Worm (Caenorhabditis elegans) whole organism, L4 larva: ENCODE results near the gene hlh-6.

Experiments used
- F10B5.3 ChIP-seq: sonication (generic microtip); optimal IDR thresholded peaks from 2 replicates; lab custom pipeline; 2016; ENCODE audit warnings: mild to moderate bottlenecking, missing genetic modification characterization, missing compliant biosample characterization
- F37D6.2 ChIP-seq: sonication (generic microtip); optimal IDR thresholded peaks from 2 replicates; lab custom pipeline; 2016; ENCODE audit warnings: mild to moderate bottlenecking, missing genetic modification characterization, missing compliant biosample characterization
- F44E2.7 ChIP-seq: fragments of 200-800 bp; sonication (Bioruptor generic); IDR thresholded peaks from 2 replicates; pipeline ENCODE4 v2.1.2; 2022; ENCODE audit warnings: missing genetic modification characterization, missing compliant biosample characterization
- R02D3.7 ChIP-seq: fragments of 150-350 bp; sonication (generic microtip); optimal IDR thresholded peaks from 3 replicates; lab custom pipeline; 2014; ENCODE audit warnings: missing biosample characterization, missing genetic modification characterization
- T26A8.4 ChIP-seq: fragments of 200-800 bp; sonication (Bioruptor generic); IDR thresholded peaks from 2 replicates; pipeline ENCODE4 v1.3.6; 2022; ENCODE audit warnings: missing genetic modification characterization, missing compliant biosample characterization
- Y75B8A.6 ChIP-seq: fragments of 200-800 bp; sonication (Bioruptor generic); IDR thresholded peaks from 2 replicates; pipeline ENCODE4 v1.3.6; 2022; ENCODE audit warnings: missing genetic modification reagents, missing genetic modification characterization, missing compliant biosample characterization
- ZK337.2 ChIP-seq: fragments of 200-800 bp; sonication (Bioruptor generic); IDR thresholded peaks from 2 replicates; pipeline ENCODE4 v1.3.6; 2022; ENCODE audit warnings: missing genetic modification reagents, missing genetic modification characterization, missing compliant biosample characterization
- aly-2 ChIP-seq: sonication (generic microtip); optimal IDR thresholded peaks from 2 replicates; lab custom pipeline; 2018; ENCODE audit warnings: missing biosample characterization, missing genetic modification characterization
- ceh-32 ChIP-seq: sonication (generic microtip); optimal IDR thresholded peaks from 2 replicates; lab custom pipeline; 2016; ENCODE audit warnings: mild to moderate bottlenecking, missing genetic modification characterization, missing compliant biosample characterization; ENCODE audit not compliant: poor library complexity
- ceh-62 ChIP-seq: sonication (generic microtip); optimal IDR thresholded peaks from 2 replicates; lab custom pipeline; 2017; ENCODE audit warnings: missing biosample characterization, missing genetic modification characterization
- daf-16 ChIP-seq, 3 experiments: sonication (generic microtip); optimal IDR thresholded peaks; 2 replicates each; lab custom pipeline; 2016 to 2017; ENCODE audit warnings: missing genetic modification characterization in 3 of 3, missing genetic modification reagents in 3 of 3, mild to moderate bottlenecking in 2 of 3, missing compliant biosample characterization in 2 of 3, missing biosample characterization in 1 of 3, moderate library complexity in 1 of 3
- daf-19 ChIP-seq: fragments of 200-800 bp; sonication (Bioruptor generic); conservative IDR thresholded peaks from 2 replicates; pipeline ENCODE4 v1.3.6; 2022; ENCODE audit warnings: missing genetic modification characterization, missing compliant biosample characterization
- daf-8 ChIP-seq: fragments of 200-800 bp; sonication (Bioruptor generic); IDR thresholded peaks from 2 replicates; pipeline ENCODE4 v1.3.6; 2022; ENCODE audit warnings: missing genetic modification characterization, missing compliant biosample characterization
- duxl-1 ChIP-seq: sonication (generic microtip); optimal IDR thresholded peaks from 2 replicates; lab custom pipeline; 2016; ENCODE audit warnings: mild to moderate bottlenecking, missing genetic modification characterization, moderate library complexity, missing compliant biosample characterization; ENCODE audit not compliant: poor library complexity
- dve-1 ChIP-seq: sonication (generic microtip); optimal IDR thresholded peaks from 2 replicates; lab custom pipeline; 2017; ENCODE audit warnings: antibody characterized with exemption, mild to moderate bottlenecking, missing genetic modification characterization, missing compliant biosample characterization; ENCODE audit not compliant: insufficient read depth
- egl-43 ChIP-seq: fragments of 200-800 bp; sonication (Bioruptor generic); IDR thresholded peaks from 2 replicates; pipeline ENCODE4 v1.3.6; 2022; ENCODE audit warnings: missing genetic modification reagents, missing genetic modification characterization, missing compliant biosample characterization
- hif-1 ChIP-seq, 2 experiments: sonication (generic microtip); optimal IDR thresholded peaks; 2 replicates each; lab custom pipeline; 2016 to 2017; ENCODE audit warnings: missing compliant biosample characterization in 2 of 2, missing genetic modification characterization in 2 of 2, missing genetic modification reagents in 2 of 2, missing genotype in 2 of 2, mild to moderate bottlenecking in 1 of 2
- hlh-11 ChIP-seq: fragments of 200-800 bp; sonication (Bioruptor generic); optimal IDR thresholded peaks from 2 replicates; lab custom pipeline; 2018; ENCODE audit warnings: mild to moderate bottlenecking, missing genetic modification characterization, missing compliant biosample characterization
- lin-13 ChIP-seq: fragments of 150-350 bp; optimal IDR thresholded peaks from 2 replicates; lab custom pipeline; 2014; ENCODE audit warnings: missing biosample characterization, missing genetic modification reagents, missing genetic modification characterization
- lin-38 ChIP-seq: fragments of 200-800 bp; sonication (Bioruptor generic); IDR thresholded peaks from 2 replicates; pipeline ENCODE4 v1.3.6; 2022; ENCODE audit warnings: missing genetic modification reagents, missing genetic modification characterization, missing compliant biosample characterization
- lir-3 ChIP-seq: sonication (generic microtip); optimal IDR thresholded peaks from 2 replicates; lab custom pipeline; 2016; ENCODE audit warnings: mild to moderate bottlenecking, missing genetic modification characterization, missing compliant biosample characterization
- lsy-2 ChIP-seq, 2 experiments: fragments of 150-350 bp in 1 of 2; sonication (generic microtip) in 1 of 2; optimal IDR thresholded peaks; 2 replicates each; lab custom pipeline; 2014 to 2017; ENCODE audit warnings: missing biosample characterization in 2 of 2, missing genetic modification characterization in 2 of 2
- mdl-1 ChIP-seq, 2 experiments: fragments of 150-350 bp in 1 of 2; sonication (generic microtip) in 1 of 2; optimal IDR thresholded peaks; 2 replicates each; lab custom pipeline; 2014 to 2017; ENCODE audit warnings: missing biosample characterization in 2 of 2, missing genetic modification characterization in 2 of 2
- mxl-2 ChIP-seq: fragments of 200-800 bp; sonication (Bioruptor generic); conservative IDR thresholded peaks from 2 replicates; pipeline ENCODE4 v1.3.6; 2022; ENCODE audit warnings: missing genetic modification reagents, missing genetic modification characterization, missing compliant biosample characterization
- nhr-102 ChIP-seq: sonication (generic microtip); optimal IDR thresholded peaks from 2 replicates; lab custom pipeline; 2016; ENCODE audit warnings: mild to moderate bottlenecking, missing genetic modification characterization, moderate library complexity, missing compliant biosample characterization
- nhr-11 ChIP-seq: fragments of 150-350 bp; optimal IDR thresholded peaks from 2 replicates; lab custom pipeline; 2014; ENCODE audit warnings: missing biosample characterization, missing genetic modification characterization
- nhr-28 ChIP-seq: fragments of 150-350 bp; optimal IDR thresholded peaks from 2 replicates; lab custom pipeline; 2014; ENCODE audit warnings: missing biosample characterization, missing genetic modification characterization
- rbr-2 ChIP-seq: sonication (generic microtip); optimal IDR thresholded peaks from 2 replicates; lab custom pipeline; 2016; ENCODE audit warnings: missing genotype, missing genetic modification characterization, missing compliant biosample characterization
- saeg-2 ChIP-seq: fragments of 200-800 bp; sonication (Bioruptor generic); IDR thresholded peaks from 2 replicates; pipeline ENCODE4 v1.3.6; 2022; ENCODE audit warnings: missing genetic modification reagents, missing genetic modification characterization, missing compliant biosample characterization
- set-16 ChIP-seq: fragments of 200-800 bp; sonication (Bioruptor generic); IDR thresholded peaks from 2 replicates; pipeline ENCODE4 v1.3.6; 2022; ENCODE audit warnings: missing genetic modification reagents, missing genetic modification characterization, missing compliant biosample characterization
- snpc-1.2 ChIP-seq: fragments of 200-800 bp; sonication (Bioruptor generic); IDR thresholded peaks from 2 replicates; pipeline ENCODE4 v1.3.6; 2022; ENCODE audit warnings: missing genetic modification reagents, missing genetic modification characterization, missing compliant biosample characterization
- tra-1 ChIP-seq: fragments of 200-800 bp; sonication (Bioruptor generic); IDR thresholded peaks from 2 replicates; pipeline ENCODE4 v1.3.6; 2022; ENCODE audit warnings: missing genetic modification reagents, missing genetic modification characterization, missing compliant biosample characterization
- unc-130 ChIP-seq: sonication (generic microtip); optimal IDR thresholded peaks from 2 replicates; lab custom pipeline; 2016; ENCODE audit warnings: missing genetic modification reagents, missing genetic modification characterization, missing compliant biosample characterization
- unc-62 ChIP-seq, 3 experiments: fragments of 150-350 bp in 1 of 3; sonication (generic microtip); optimal IDR thresholded peaks in 2 of 3; peaks in 1 of 3; 1 replicate in 1 of 3; 2 replicates in 2 of 3; lab custom pipeline; 2014 to 2017; ENCODE audit warnings: missing biosample characterization in 3 of 3, missing genetic modification characterization in 3 of 3, missing genetic modification reagents in 3 of 3, missing genotype in 1 of 3
- zfp-2 ChIP-seq: sonication (generic microtip); optimal IDR thresholded peaks from 2 replicates; lab custom pipeline; 2016; ENCODE audit warnings: mild to moderate bottlenecking, missing genetic modification characterization, missing compliant biosample characterization
- zip-11 ChIP-seq: fragments of 200-800 bp; sonication (Bioruptor generic); IDR thresholded peaks from 2 replicates; pipeline ENCODE4 v1.3.6; 2022; ENCODE audit warnings: missing genetic modification characterization, missing compliant biosample characterization
- zip-2 ChIP-seq: fragments of 150-350 bp; optimal IDR thresholded peaks from 2 replicates; lab custom pipeline; 2014; ENCODE audit warnings: missing biosample characterization, missing genetic modification characterization
- ztf-11 ChIP-seq: fragments of 150-350 bp; optimal IDR thresholded peaks from 2 replicates; lab custom pipeline; 2014; ENCODE audit warnings: missing biosample characterization, missing genetic modification characterization
- ztf-7 ChIP-seq: fragments of 150-350 bp; optimal IDR thresholded peaks from 2 replicates; lab custom pipeline; 2014; ENCODE audit warnings: missing biosample characterization, missing genetic modification characterization

The hlh-6 gene

DNA sequence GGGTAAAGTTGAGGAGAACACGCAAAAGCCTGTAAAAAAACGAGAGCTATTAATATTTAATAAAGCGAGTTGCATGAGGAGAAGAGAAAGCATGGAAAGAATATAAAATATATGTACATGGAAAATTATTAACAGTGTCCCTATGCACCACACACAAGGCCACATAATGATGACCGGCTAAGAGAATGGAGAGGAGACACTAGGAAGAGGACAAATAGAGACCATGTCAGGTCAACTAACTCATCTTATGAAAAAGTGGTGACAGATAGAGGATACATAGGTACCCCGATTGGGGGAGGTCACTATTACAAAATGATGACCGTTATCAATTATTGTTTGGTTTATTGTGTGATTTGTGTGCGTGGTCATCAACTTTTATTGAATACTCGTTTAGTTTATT lies 29.8 kb upstream of the hlh-6 start, which contains the start of gene fzr-1:
TSS of gene fzr-1 (minus strand) at position 29 of the 400 bp plus-strand sequence.
- TF ChIP-seq lsy-2 (tag; optimal IDR thresholded peaks at IDR 0.05; lab: Kevin White, UChicago) = no peak
- no peak for TF ChIP-seq daf-16 (GFP tag; optimal IDR thresholded peaks at IDR 0.05; lab: Kevin White, UChicago)
- peak; percentile 16 for TF ChIP-seq daf-16 (tag; optimal IDR thresholded peaks at IDR 0.05; lab: Kevin White, UChicago)
- no peak for TF ChIP-seq ceh-62 (tag; lab: Kevin White, UChicago)
- TF ChIP-seq ceh-32 (tag; lab: Kevin White, UChicago) = no peak
- no peak for TF ChIP-seq lir-3 (tag; lab: Kevin White, UChicago)
- TF ChIP-seq T26A8.4 (GFP tag; lab: Robert Waterston, UW) = no peak
- no peak for TF ChIP-seq dve-1 (tag; lab: Kevin White, UChicago)
- no peak for TF ChIP-seq lin-13
- no peak for TF ChIP-seq daf-8
- TF ChIP-seq nhr-28 (tag; lab: Kevin White, UChicago) = peak; percentile 50
- TF ChIP-seq ztf-7 (tag; lab: Kevin White, UChicago) = no peak
- TF ChIP-seq zip-11 (GFP tag; lab: Robert Waterston, UW) = no peak
- no peak for TF ChIP-seq tra-1 (GFP tag; lab: Robert Waterston, UW)

DNA sequence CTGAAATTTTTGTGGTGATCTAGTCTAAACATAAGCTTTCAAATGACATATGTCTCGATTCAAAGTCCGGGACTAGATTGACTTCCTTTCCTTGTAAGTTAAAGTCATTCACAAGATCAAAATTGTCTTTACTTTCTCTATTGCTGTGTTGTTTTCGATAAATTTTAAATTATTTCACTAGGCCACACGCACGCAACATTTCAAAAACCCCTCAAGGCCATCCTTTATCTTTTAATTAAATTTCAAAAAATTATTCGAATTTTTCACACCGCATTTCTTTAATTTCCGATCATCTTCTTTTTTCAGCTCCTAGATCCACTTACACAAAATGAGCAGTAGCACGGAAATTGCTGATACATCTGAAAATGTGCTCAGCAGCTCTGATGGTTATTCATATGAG lies 21.7 kb upstream of the hlh-6 start, which contains the start of gene ZK1307.7:
TSS of gene ZK1307.7 (plus strand) at position 301 of the 400 bp plus-strand sequence.
- no peak for TF ChIP-seq hif-1 (tag; optimal IDR thresholded peaks at IDR 0.05; lab: Kevin White, UChicago)
- TF ChIP-seq mdl-1 (tag; optimal IDR thresholded peaks at IDR 0.05; lab: Kevin White, UChicago) = no peak
- TF ChIP-seq rbr-2 (tag; lab: Kevin White, UChicago) = no peak
- TF ChIP-seq zip-11 (GFP tag; lab: Robert Waterston, UW) = no peak
- TF ChIP-seq nhr-102 = no peak
- TF ChIP-seq R02D3.7 (tag; lab: Kevin White, UChicago) = no peak
- TF ChIP-seq aly-2 (tag; lab: Kevin White, UChicago) = no peak
- TF ChIP-seq ceh-32 (tag; lab: Kevin White, UChicago) = no peak
- no peak for TF ChIP-seq tra-1 (GFP tag; lab: Robert Waterston, UW)
- no peak for TF ChIP-seq Y75B8A.6
- TF ChIP-seq zip-2 (tag; lab: Kevin White, UChicago) = no peak
- no peak for TF ChIP-seq F10B5.3 (tag; lab: Kevin White, UChicago)
- TF ChIP-seq mxl-2 (GFP tag; lab: Robert Waterston, UW) = no peak
- no peak for TF ChIP-seq hlh-11 (tag; lab: Kevin White, UChicago)
- no peak for TF ChIP-seq nhr-28 (tag; lab: Kevin White, UChicago)
- no peak for TF ChIP-seq duxl-1 (tag; lab: Kevin White, UChicago)
- TF ChIP-seq set-16 (GFP tag; lab: Robert Waterston, UW) = no peak
- TF ChIP-seq, all 104 proteins: peak for 0

DNA sequence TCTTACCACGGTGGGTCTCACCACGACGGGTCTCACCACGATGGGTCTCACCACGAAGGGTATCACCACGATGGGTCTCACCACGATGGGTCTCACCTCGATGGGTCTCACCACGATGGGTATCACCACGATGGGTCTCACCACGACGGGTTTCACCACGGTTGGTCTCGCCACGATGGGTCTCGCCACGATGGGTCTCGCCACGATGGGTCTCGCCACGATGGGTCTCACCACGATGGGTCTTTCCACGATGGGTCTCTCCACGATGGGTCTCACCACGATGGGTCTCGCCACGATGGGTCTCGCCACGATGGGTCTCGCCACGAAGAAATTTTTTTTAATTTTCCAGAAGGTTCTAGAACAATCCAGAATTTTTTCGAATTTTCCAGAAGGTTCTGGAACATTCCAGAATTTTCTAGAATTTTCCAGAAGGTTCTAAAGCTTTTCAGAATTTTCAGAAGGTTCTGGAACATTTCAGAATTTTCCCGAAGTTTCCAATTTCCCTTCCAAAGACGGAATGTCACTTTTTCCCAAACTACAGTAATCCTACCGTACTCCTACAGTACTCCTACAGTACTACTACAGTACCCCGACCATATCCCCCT lies 19.4 kb upstream of the hlh-6 start:
- peak; percentile 80 for TF ChIP-seq set-16 (GFP tag; lab: Robert Waterston, UW)
- peak; percentile 52; the same call in 1 of the 2 replicates for TF ChIP-seq egl-43 (GFP tag; lab: Robert Waterston, UW)

DNA sequence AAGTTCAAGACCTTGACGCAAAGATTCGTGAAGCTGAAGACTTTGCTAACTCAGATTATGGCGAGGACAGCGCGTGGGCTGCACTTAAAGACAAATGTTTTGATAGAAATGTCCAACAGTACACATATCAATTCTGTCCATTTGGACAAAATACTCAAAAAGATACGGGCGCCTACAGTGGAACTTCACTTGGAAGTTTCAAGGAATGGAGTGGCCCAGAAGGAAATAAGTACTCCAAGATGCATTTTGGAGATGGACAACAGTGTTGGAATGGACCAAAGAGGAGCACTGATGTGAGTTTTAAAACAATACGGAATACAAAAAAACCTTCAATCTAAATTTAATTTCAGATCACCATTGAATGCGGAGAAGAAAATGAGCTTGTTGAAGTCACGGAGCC lies 11.3 kb upstream of the hlh-6 start:
- TF ChIP-seq saeg-2 (GFP tag; lab: Robert Waterston, UW) (no peak), unc-62 (GFP tag; optimal IDR thresholded peaks at IDR 0.05 in 1 of 2; lab: Kevin White, UChicago) (peak in 1 of 2 experiments; percentile 94), unc-62 (tag; optimal IDR thresholded peaks at IDR 0.05; lab: Kevin White, UChicago) (no peak)

DNA sequence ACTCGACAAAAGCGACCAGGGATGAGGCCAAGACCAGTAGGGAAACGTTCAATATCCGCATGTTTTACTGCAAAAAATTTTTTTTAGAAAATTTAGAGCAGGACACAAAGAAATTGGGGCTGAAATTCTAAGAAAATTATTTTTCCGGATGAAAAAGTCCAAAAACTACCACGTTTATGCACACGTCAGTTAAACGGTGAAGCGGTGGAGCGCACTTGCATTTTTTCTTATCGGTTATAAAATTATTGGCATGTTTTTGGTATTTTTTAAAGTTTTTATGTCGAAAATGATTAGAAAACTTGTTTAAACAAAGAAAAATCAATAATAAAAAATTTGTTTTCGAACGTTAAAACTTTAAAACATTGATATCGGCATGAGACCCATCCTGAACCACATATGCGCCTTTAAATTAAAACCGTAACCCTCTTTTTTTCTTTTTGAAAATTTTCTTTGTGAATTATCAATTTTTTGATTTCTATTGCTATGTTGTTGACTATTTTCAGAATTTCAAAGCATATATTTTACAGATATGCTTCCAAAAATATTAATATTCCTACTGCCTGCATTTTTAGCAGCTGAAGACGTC lies 9.6 kb upstream of the hlh-6 start, which contains the start of the genes dnj-20 and ZK1307.8:
TSS of gene dnj-20 (minus strand) at position 67 of the 586 bp plus-strand sequence.
TSS of gene ZK1307.8 (plus strand) at position 504 of the 586 bp plus-strand sequence.
- TF ChIP-seq unc-130 (GFP tag; lab: Kevin White, UChicago) (no peak), nhr-11 (peak; percentile 23), zfp-2 (no peak), ZK337.2 (GFP tag; lab: Robert Waterston, UW) (no peak), ztf-11 (tag; lab: Kevin White, UChicago) (no peak), F37D6.2 (no peak), egl-43 (GFP tag; lab: Robert Waterston, UW) (no peak), unc-62 (GFP tag; optimal IDR thresholded peaks at IDR 0.05 in 1 of 2; lab: Kevin White, UChicago) (no peak), unc-62 (tag; optimal IDR thresholded peaks at IDR 0.05; lab: Kevin White, UChicago) (no peak), snpc-1.2 (GFP tag; lab: Robert Waterston, UW) (no peak), hlh-11 (tag; lab: Kevin White, UChicago) (no peak), lir-3 (tag; lab: Kevin White, UChicago) (no peak), daf-16 (GFP tag; optimal IDR thresholded peaks at IDR 0.05; lab: Kevin White, UChicago) (no peak), daf-16 (tag; optimal IDR thresholded peaks at IDR 0.05; lab: Kevin White, UChicago) (peak; percentile 63), lin-38 (GFP tag; lab: Robert Waterston, UW) (peak; percentile 73), rbr-2 (tag; lab: Kevin White, UChicago) (no peak), daf-19 (GFP tag; lab: Robert Waterston, UW) (no peak), F44E2.7 (GFP tag; lab: Robert Waterston, UW) (no peak)
